Fruit fly (Drosophila melanogaster): Measurements from ENCODE around the gene CG46458.
A peak's percentile ranks its signal among the peaks of the same experiment; 100 is the strongest.

CG46458 gene

DNA sequence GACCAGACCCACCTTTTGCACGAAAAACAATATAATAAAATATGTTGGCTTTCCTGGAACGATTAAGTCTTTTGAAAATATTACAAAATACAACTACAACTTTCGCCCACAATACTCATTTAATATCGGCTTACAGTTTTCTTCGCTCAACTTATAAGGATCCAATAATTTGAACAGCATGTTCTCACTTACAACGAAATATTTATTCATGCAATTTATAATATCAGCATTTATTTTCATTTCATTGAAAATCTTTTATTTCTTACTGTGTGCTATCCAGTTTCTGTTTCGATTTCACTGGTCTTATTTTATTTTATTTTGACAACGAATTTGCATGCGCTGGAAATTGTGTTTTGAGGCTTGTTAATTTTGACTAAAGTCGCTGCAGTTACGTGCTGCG is 10.3 kb upstream of the CG46458 start:
- no peak for TF ChIP-seq ey (GFP tag; optimal IDR thresholded peaks at IDR 0.05)
- peak in 1 of 2 experiments; percentile 20 for TF ChIP-seq foxo (GFP tag; optimal IDR thresholded peaks at IDR 0.05)
- TF ChIP-seq dl (GFP tag; optimal IDR thresholded peaks at IDR 0.05; ENCODE audit: insufficient read depth in 1 of 2, partially characterized antibody in 2 of 2), result no peak
- TF ChIP-seq Vsx2 (GFP tag; optimal IDR thresholded peaks at IDR 0.05; ENCODE audit: partially characterized antibody), result no peak
- peak; percentile 42 for TF ChIP-seq HLH106 (tag; optimal IDR thresholded peaks at IDR 0.05)
- TF ChIP-seq lola (GFP tag; optimal IDR thresholded peaks at IDR 0.05), result no peak
- no peak for TF ChIP-seq Myc (optimal IDR thresholded peaks at IDR 0.05)
- no peak for TF ChIP-seq rgr (GFP tag; optimal IDR thresholded peaks at IDR 0.05)
- TF ChIP-seq woc (GFP tag; optimal IDR thresholded peaks at IDR 0.05), result no peak
- TF ChIP-seq Sp1 (GFP tag; optimal IDR thresholded peaks at IDR 0.05), result peak; percentile 14
- TF ChIP-seq Hr78 (GFP tag; optimal IDR thresholded peaks at IDR 0.05), result no peak
- TF ChIP-seq pan (optimal IDR thresholded peaks at IDR 0.05), result no peak
- no peak for TF ChIP-seq Dfd (GFP tag; optimal IDR thresholded peaks at IDR 0.05)
- no peak for TF ChIP-seq dmrt93B (GFP tag; optimal IDR thresholded peaks at IDR 0.05)
- TF ChIP-seq h (GFP tag; optimal IDR thresholded peaks at IDR 0.05), result peak; percentile 18
- no peak for TF ChIP-seq CG32264 (GFP tag; optimal IDR thresholded peaks at IDR 0.05)
- peak; percentile 19 for TF ChIP-seq fru (GFP tag; optimal IDR thresholded peaks at IDR 0.05)

DNA sequence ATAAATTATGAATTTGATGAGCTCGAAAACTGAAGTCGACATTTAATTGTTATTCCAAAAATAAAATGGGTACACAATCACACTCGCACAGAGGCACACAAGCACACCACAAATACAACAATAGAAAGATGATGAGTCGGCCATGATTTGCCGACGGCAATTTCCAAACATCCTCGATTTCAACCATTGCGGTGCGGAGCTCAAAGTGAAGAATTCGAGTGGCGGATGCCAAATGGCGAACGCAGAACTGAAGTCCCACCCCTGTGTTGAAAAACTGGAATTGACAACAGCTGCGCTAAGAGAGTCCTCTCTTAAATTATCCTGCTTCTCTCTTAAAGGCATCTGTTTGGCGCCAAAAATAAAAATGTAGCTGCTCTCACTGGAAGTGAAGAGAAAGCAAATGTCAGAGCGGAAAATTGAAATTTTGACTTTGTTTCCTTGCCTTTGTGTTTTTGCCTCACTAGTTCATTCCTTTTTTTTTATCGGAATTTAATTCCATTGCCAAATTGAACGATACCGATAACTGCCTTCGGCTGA is 8.5 kb upstream of the CG46458 start:
- no peak for TF ChIP-seq dmrt93B (GFP tag; optimal IDR thresholded peaks at IDR 0.05)
- peak; percentile 30 for TF ChIP-seq Dif (GFP tag; optimal IDR thresholded peaks at IDR 0.05; ENCODE audit: partially characterized antibody)
- TF ChIP-seq Vsx2 (GFP tag; optimal IDR thresholded peaks at IDR 0.05; ENCODE audit: partially characterized antibody), result peak; percentile 8

DNA sequence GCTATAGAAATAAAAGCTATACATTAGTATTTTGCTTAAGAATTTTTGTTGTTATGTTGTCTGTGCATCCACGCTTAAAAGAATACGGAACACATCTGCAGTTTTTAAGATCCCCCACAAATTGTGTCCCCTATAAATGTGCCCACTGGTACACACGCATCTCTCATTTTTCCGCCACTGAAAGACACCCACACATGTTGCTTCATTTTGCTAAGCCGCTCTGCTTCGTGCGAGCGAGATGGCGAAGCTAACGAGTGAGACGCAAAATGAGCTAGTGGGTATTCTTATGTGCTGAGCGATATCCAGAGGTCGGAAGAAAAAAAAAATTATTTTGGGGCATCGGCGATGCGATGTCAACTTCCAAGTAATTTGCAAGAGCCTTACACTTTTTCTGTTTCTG is 4.9 kb upstream of the CG46458 start:
- TF ChIP-seq Hnf4 (GFP tag; optimal IDR thresholded peaks at IDR 0.05), result no peak
- TF ChIP-seq Sp1 (GFP tag; optimal IDR thresholded peaks at IDR 0.05), result no peak
- no peak for TF ChIP-seq fru (GFP tag; optimal IDR thresholded peaks at IDR 0.05)
- TF ChIP-seq dmrt93B (GFP tag; optimal IDR thresholded peaks at IDR 0.05), result no peak
- no peak for TF ChIP-seq CG32264 (GFP tag; optimal IDR thresholded peaks at IDR 0.05)
- no peak for TF ChIP-seq CG9705 (GFP tag; optimal IDR thresholded peaks at IDR 0.05)
- TF ChIP-seq Hr83 (GFP tag; optimal IDR thresholded peaks at IDR 0.05; ENCODE audit: poor library complexity, severe bottlenecking), result no peak
- TF ChIP-seq psq (GFP tag; optimal IDR thresholded peaks at IDR 0.05), result no peak
- no peak for TF ChIP-seq Hr78 (GFP tag; optimal IDR thresholded peaks at IDR 0.05)
- no peak for TF ChIP-seq Jra (GFP tag; optimal IDR thresholded peaks at IDR 0.05)
- TF ChIP-seq dl (GFP tag; optimal IDR thresholded peaks at IDR 0.05; ENCODE audit: insufficient read depth in 1 of 2, partially characterized antibody in 2 of 2), result no peak
- no peak for TF ChIP-seq brk (GFP tag; optimal IDR thresholded peaks at IDR 0.05)
- no peak for TF ChIP-seq Vsx2 (GFP tag; optimal IDR thresholded peaks at IDR 0.05; ENCODE audit: partially characterized antibody)
- no peak for TF ChIP-seq tai (GFP tag; optimal IDR thresholded peaks at IDR 0.05)
- TF ChIP-seq foxo (GFP tag; optimal IDR thresholded peaks at IDR 0.05), result no peak

DNA sequence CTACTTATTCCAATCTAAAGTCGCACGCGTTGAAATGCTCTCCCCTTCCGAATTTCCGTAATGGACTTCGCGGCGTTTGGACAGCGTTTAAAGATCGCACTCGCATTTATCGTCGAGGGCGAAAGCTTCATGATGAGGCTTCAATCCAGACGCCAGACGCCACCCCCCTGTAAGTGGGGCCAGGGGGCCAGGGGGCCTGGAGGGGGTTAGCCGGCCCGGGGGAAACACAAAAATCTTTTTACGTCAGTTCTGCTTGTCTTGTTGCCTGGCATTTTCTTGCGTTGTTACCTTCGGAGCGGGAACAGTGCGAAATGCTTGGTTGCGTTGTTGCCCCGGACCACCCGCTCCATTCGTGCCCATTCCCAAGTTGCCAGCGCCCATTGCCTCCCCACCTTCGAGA is 2.6 kb upstream of the CG46458 start:
- TF ChIP-seq pan (optimal IDR thresholded peaks at IDR 0.05) (no peak), rgr (GFP tag; optimal IDR thresholded peaks at IDR 0.05) (no peak), CrebA (GFP tag; optimal IDR thresholded peaks at IDR 0.05; ENCODE audit: borderline replicate concordance) (no peak), dsf (GFP tag; optimal IDR thresholded peaks at IDR 0.05; ENCODE audit: borderline replicate concordance) (no peak), psq (GFP tag; optimal IDR thresholded peaks at IDR 0.05) (no peak), Rel (GFP tag; optimal IDR thresholded peaks at IDR 0.05) (no peak), Rel (tag; optimal IDR thresholded peaks at IDR 0.05) (peak; percentile 75), Dfd (GFP tag; optimal IDR thresholded peaks at IDR 0.05) (peak; percentile 99), Myc (optimal IDR thresholded peaks at IDR 0.05) (no peak), Hr78 (GFP tag; optimal IDR thresholded peaks at IDR 0.05) (no peak), Hr83 (GFP tag; optimal IDR thresholded peaks at IDR 0.05; ENCODE audit: poor library complexity, severe bottlenecking) (no peak)

DNA sequence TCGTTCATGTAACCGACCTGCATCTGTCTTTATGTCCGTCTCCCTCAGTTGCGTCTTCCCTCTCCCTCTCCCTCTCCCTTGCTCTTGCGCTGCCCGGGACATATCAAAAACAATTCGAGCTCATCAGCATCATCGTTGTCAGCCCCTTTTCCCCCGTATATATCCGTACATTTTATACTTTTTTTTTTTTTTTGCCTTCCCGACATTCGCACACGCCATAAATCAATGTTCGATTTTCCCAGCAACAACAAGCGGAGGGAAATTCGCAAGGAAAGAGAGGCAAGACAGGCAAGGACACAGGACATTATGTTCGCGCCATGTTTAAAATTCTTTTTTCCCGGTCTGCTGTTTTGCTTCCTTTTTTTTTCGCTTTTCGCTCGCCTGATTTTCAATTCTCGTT is 1.4 kb downstream of the CG46458 start:
- no peak for TF ChIP-seq usp (GFP tag; optimal IDR thresholded peaks at IDR 0.05)

All from whole organism, wandering third instar larva.